Worm (Caenorhabditis elegans) whole organism, L4 larva: ENCODE results near the gene flp-25.

Source experiments
- D1046.2 ChIP-seq: fragments of 200-800 bp; sonication (Bioruptor generic); IDR thresholded peaks from 2 replicates; pipeline ENCODE4 v1.3.6; 2022; ENCODE audit warnings: missing genetic modification characterization, missing compliant biosample characterization
- F10B5.3 ChIP-seq: sonication (generic microtip); optimal IDR thresholded peaks from 2 replicates; lab custom pipeline; 2016; ENCODE audit warnings: mild to moderate bottlenecking, missing genetic modification characterization, missing compliant biosample characterization
- F26F4.8 ChIP-seq: fragments of 200-800 bp; sonication (Bioruptor generic); conservative IDR thresholded peaks from 2 replicates; pipeline ENCODE4 v1.3.6; 2022; ENCODE audit warnings: missing genetic modification characterization, missing compliant biosample characterization
- F37D6.2 ChIP-seq: sonication (generic microtip); optimal IDR thresholded peaks from 2 replicates; lab custom pipeline; 2016; ENCODE audit warnings: mild to moderate bottlenecking, missing genetic modification characterization, missing compliant biosample characterization
- F49E8.2 ChIP-seq: sonication (generic microtip); optimal IDR thresholded peaks from 2 replicates; lab custom pipeline; 2016; ENCODE audit warnings: missing compliant biosample characterization, mild to moderate bottlenecking, missing genetic modification characterization, borderline replicate concordance
- R02D3.7 ChIP-seq: fragments of 150-350 bp; sonication (generic microtip); optimal IDR thresholded peaks from 3 replicates; lab custom pipeline; 2014; ENCODE audit warnings: missing biosample characterization, missing genetic modification characterization
- T20F7.1 ChIP-seq: fragments of 200-800 bp; sonication (Bioruptor generic); optimal IDR thresholded peaks from 2 replicates; lab custom pipeline; 2018; ENCODE audit warnings: mild to moderate bottlenecking, missing genetic modification characterization, missing compliant biosample characterization
- Y105C5A.15 ChIP-seq: fragments of 200-800 bp; sonication (Bioruptor generic); IDR thresholded peaks from 2 replicates; pipeline ENCODE4 v1.3.6; 2022; ENCODE audit warnings: missing genetic modification characterization, missing compliant biosample characterization
- aha-1 ChIP-seq: fragments of 150-350 bp; peaks from one replicate; lab custom pipeline; 2014; ENCODE audit warnings: missing biosample characterization, missing genetic modification characterization
- aly-2 ChIP-seq: sonication (generic microtip); optimal IDR thresholded peaks from 2 replicates; lab custom pipeline; 2018; ENCODE audit warnings: missing biosample characterization, missing genetic modification characterization
- ceh-44 ChIP-seq: fragments of 200-800 bp; sonication (Bioruptor generic); IDR thresholded peaks from 2 replicates; pipeline ENCODE4 v1.3.6; 2022; ENCODE audit warnings: missing genetic modification reagents, missing genetic modification characterization, missing compliant biosample characterization
- ceh-62 ChIP-seq: sonication (generic microtip); optimal IDR thresholded peaks from 2 replicates; lab custom pipeline; 2017; ENCODE audit warnings: missing biosample characterization, missing genetic modification characterization
- ceh-82 ChIP-seq: sonication (generic microtip); optimal IDR thresholded peaks from 2 replicates; lab custom pipeline; 2017; ENCODE audit warnings: missing biosample characterization, missing genetic modification characterization
- ces-1 ChIP-seq: fragments of 150-350 bp; sonication (generic microtip); optimal IDR thresholded peaks from 4 replicates; lab custom pipeline; 2014; ENCODE audit warnings: missing biosample characterization, missing genetic modification reagents, missing genetic modification characterization
- cey-2 ChIP-seq: sonication (generic microtip); optimal IDR thresholded peaks from 3 replicates; lab custom pipeline; 2017; ENCODE audit warnings: missing genetic modification characterization, mild to moderate bottlenecking, missing compliant biosample characterization, antibody characterized with exemption, borderline replicate concordance; ENCODE audit not compliant: insufficient read depth
- daf-16 ChIP-seq, 3 experiments: sonication (generic microtip); optimal IDR thresholded peaks; 2 replicates each; lab custom pipeline; 2016 to 2017; ENCODE audit warnings: missing genetic modification characterization in 3 of 3, missing genetic modification reagents in 3 of 3, mild to moderate bottlenecking in 2 of 3, missing compliant biosample characterization in 2 of 3, missing biosample characterization in 1 of 3, moderate library complexity in 1 of 3
- daf-19 ChIP-seq: fragments of 200-800 bp; sonication (Bioruptor generic); conservative IDR thresholded peaks from 2 replicates; pipeline ENCODE4 v1.3.6; 2022; ENCODE audit warnings: missing genetic modification characterization, missing compliant biosample characterization
- dmd-6 ChIP-seq: fragments of 200-800 bp; sonication (Bioruptor generic); IDR thresholded peaks from 2 replicates; pipeline ENCODE4 v1.3.6; 2022; ENCODE audit warnings: missing genetic modification reagents, missing genetic modification characterization, missing compliant biosample characterization
- dmd-9 ChIP-seq: fragments of 200-800 bp; sonication (Bioruptor generic); IDR thresholded peaks from 2 replicates; pipeline ENCODE4 v1.3.6; 2022; ENCODE audit warnings: missing genetic modification reagents, missing genetic modification characterization, missing compliant biosample characterization
- dve-1 ChIP-seq: sonication (generic microtip); optimal IDR thresholded peaks from 2 replicates; lab custom pipeline; 2017; ENCODE audit warnings: antibody characterized with exemption, mild to moderate bottlenecking, missing genetic modification characterization, missing compliant biosample characterization; ENCODE audit not compliant: insufficient read depth
- egl-27 ChIP-seq: sonication (generic microtip); optimal IDR thresholded peaks from 3 replicates; lab custom pipeline; 2017; ENCODE audit warnings: missing biosample characterization, missing genetic modification reagents, missing genetic modification characterization
- egl-43 ChIP-seq: fragments of 200-800 bp; sonication (Bioruptor generic); IDR thresholded peaks from 2 replicates; pipeline ENCODE4 v1.3.6; 2022; ENCODE audit warnings: missing genetic modification reagents, missing genetic modification characterization, missing compliant biosample characterization
- gei-8 ChIP-seq: fragments of 200-800 bp; sonication (Bioruptor generic); optimal IDR thresholded peaks from 2 replicates; lab custom pipeline; 2018; ENCODE audit warnings: mild to moderate bottlenecking, missing genetic modification characterization, missing compliant biosample characterization
- hlh-11 ChIP-seq: fragments of 200-800 bp; sonication (Bioruptor generic); optimal IDR thresholded peaks from 2 replicates; lab custom pipeline; 2018; ENCODE audit warnings: mild to moderate bottlenecking, missing genetic modification characterization, missing compliant biosample characterization
- hlh-30 ChIP-seq: sonication (generic microtip); optimal IDR thresholded peaks from 2 replicates; lab custom pipeline; 2017; ENCODE audit warnings: antibody characterized with exemption, mild to moderate bottlenecking, missing genetic modification characterization, missing compliant biosample characterization; ENCODE audit not compliant: insufficient read depth
- hmg-1.1 ChIP-seq: fragments of 200-800 bp; sonication (Bioruptor generic); IDR thresholded peaks from 2 replicates; pipeline ENCODE4 v1.3.6; 2022; ENCODE audit warnings: missing genetic modification reagents, missing genetic modification characterization, missing compliant biosample characterization
- lim-7 ChIP-seq: fragments of 200-800 bp; sonication (Bioruptor generic); IDR thresholded peaks from 2 replicates; pipeline ENCODE4 v1.3.6; 2022; ENCODE audit warnings: missing genetic modification characterization, missing compliant biosample characterization
- lin-15B ChIP-seq: fragments of 150-350 bp; sonication (generic microtip); optimal IDR thresholded peaks from 3 replicates; lab custom pipeline; 2014; ENCODE audit warnings: missing biosample characterization, missing genetic modification characterization
- lin-38 ChIP-seq: fragments of 200-800 bp; sonication (Bioruptor generic); IDR thresholded peaks from 2 replicates; pipeline ENCODE4 v1.3.6; 2022; ENCODE audit warnings: missing genetic modification reagents, missing genetic modification characterization, missing compliant biosample characterization
- lin-39 ChIP-seq: fragments of 150-350 bp; optimal IDR thresholded peaks from 2 replicates; lab custom pipeline; 2014; ENCODE audit warnings: missing biosample characterization, missing genetic modification reagents, missing genetic modification characterization
- madf-9 ChIP-seq: fragments of 200-800 bp; sonication (Bioruptor generic); conservative IDR thresholded peaks from 2 replicates; pipeline ENCODE4 v1.3.6; 2022; ENCODE audit warnings: missing genetic modification reagents, missing genetic modification characterization, missing compliant biosample characterization
- mep-1 ChIP-seq: fragments of 150-350 bp; sonication (generic microtip); optimal IDR thresholded peaks from 3 replicates; lab custom pipeline; 2014; ENCODE audit warnings: missing biosample characterization, missing genetic modification characterization
- mes-2 ChIP-seq: sonication (generic microtip); optimal IDR thresholded peaks from 2 replicates; lab custom pipeline; 2016; ENCODE audit warnings: missing genotype, mild to moderate bottlenecking, missing genetic modification characterization, missing compliant biosample characterization; ENCODE audit not compliant: poor library complexity, severe bottlenecking
- nhr-102 ChIP-seq: sonication (generic microtip); optimal IDR thresholded peaks from 2 replicates; lab custom pipeline; 2016; ENCODE audit warnings: mild to moderate bottlenecking, missing genetic modification characterization, moderate library complexity, missing compliant biosample characterization
- nhr-111 ChIP-seq: fragments of 200-800 bp; sonication (Bioruptor generic); optimal IDR thresholded peaks from 2 replicates; lab custom pipeline; 2018; ENCODE audit warnings: mild to moderate bottlenecking, missing genetic modification characterization, missing compliant biosample characterization
- nhr-28 ChIP-seq: fragments of 150-350 bp; optimal IDR thresholded peaks from 2 replicates; lab custom pipeline; 2014; ENCODE audit warnings: missing biosample characterization, missing genetic modification characterization
- nhr-48 ChIP-seq: sonication (generic microtip); optimal IDR thresholded peaks from 2 replicates; lab custom pipeline; 2016; ENCODE audit warnings: mild to moderate bottlenecking, missing genetic modification characterization, missing compliant biosample characterization
- nhr-6 ChIP-seq: fragments of 150-350 bp; optimal IDR thresholded peaks from 2 replicates; lab custom pipeline; 2014; ENCODE audit warnings: missing biosample characterization, missing genetic modification characterization
- nhr-76 ChIP-seq: fragments of 150-350 bp; optimal IDR thresholded peaks from 2 replicates; lab custom pipeline; 2014; ENCODE audit warnings: missing biosample characterization, missing genetic modification characterization
- pha-4 ChIP-seq, 2 experiments: fragments of 150-350 bp in 1 of 2; fragments of 200-800 bp in 1 of 2; sonication (Bioruptor generic) in 1 of 2; IDR thresholded peaks in 1 of 2; optimal IDR thresholded peaks in 1 of 2; 2 replicates each; pipeline versions ENCODE4 v1.3.6 to Lab custom; 2014 to 2022; ENCODE audit warnings: missing genetic modification characterization in 2 of 2, missing genetic modification reagents in 2 of 2, missing biosample characterization in 1 of 2, missing compliant biosample characterization in 1 of 2
- pqm-1 ChIP-seq: sonication (generic microtip); optimal IDR thresholded peaks from 2 replicates; lab custom pipeline; 2017; ENCODE audit warnings: missing biosample characterization, missing genetic modification characterization
- saeg-2 ChIP-seq: fragments of 200-800 bp; sonication (Bioruptor generic); IDR thresholded peaks from 2 replicates; pipeline ENCODE4 v1.3.6; 2022; ENCODE audit warnings: missing genetic modification reagents, missing genetic modification characterization, missing compliant biosample characterization
- set-16 ChIP-seq: fragments of 200-800 bp; sonication (Bioruptor generic); IDR thresholded peaks from 2 replicates; pipeline ENCODE4 v1.3.6; 2022; ENCODE audit warnings: missing genetic modification reagents, missing genetic modification characterization, missing compliant biosample characterization
- snpc-4 ChIP-seq: fragments of 150-350 bp; optimal IDR thresholded peaks from 2 replicates; lab custom pipeline; 2014; ENCODE audit warnings: missing biosample characterization, missing genetic modification characterization
- tra-1 ChIP-seq: fragments of 200-800 bp; sonication (Bioruptor generic); IDR thresholded peaks from 2 replicates; pipeline ENCODE4 v1.3.6; 2022; ENCODE audit warnings: missing genetic modification reagents, missing genetic modification characterization, missing compliant biosample characterization
- unc-39 ChIP-seq: sonication (generic microtip); optimal IDR thresholded peaks from 2 replicates; lab custom pipeline; 2017; ENCODE audit warnings: missing biosample characterization, missing genetic modification characterization

The flp-25 gene

ce11 chrIII:9361228-9361627, at the start of gene flp-25:
Gene flp-25, plus strand, starts transcription at chrIII:9361528.
- TF ChIP-seq aha-1 (tag; lab: Kevin White, UChicago) (peak; percentile 80), saeg-2 (no peak)

- TF ChIP-seq pqm-1 (tag; lab: Kevin White, UChicago) (peak; percentile 15), hlh-30 (tag; lab: Kevin White, UChicago) (peak; percentile 0), cey-2 (tag; lab: Kevin White, UChicago) (no peak), aly-2 (tag; lab: Kevin White, UChicago) (no peak), ces-1 (GFP tag; lab: Kevin White, UChicago) (no peak), nhr-28 (peak; percentile 88)
Observed at ce11 chrIII:9314476-9314875, 46.9 kb upstream of the flp-25 start, which contains the start of gene C40H1.8. Gene C40H1.8, plus strand, starts transcription at chrIII:9314717.

- TF ChIP-seq gei-8 (GFP tag; lab: Kevin White, UChicago) = no peak
- TF ChIP-seq F49E8.2 = no peak
- no peak for TF ChIP-seq hmg-1.1 (GFP tag; lab: Robert Waterston, UW)
- TF ChIP-seq snpc-4 (tag; lab: Kevin White, UChicago) = no peak
- peak; percentile 58 for TF ChIP-seq dmd-6 (GFP tag; lab: Robert Waterston, UW)
- no peak for TF ChIP-seq Y105C5A.15
- TF ChIP-seq lin-39 (tag; lab: Kevin White, UChicago) = no peak
- TF ChIP-seq nhr-48 (tag; lab: Kevin White, UChicago) = no peak
- TF ChIP-seq hlh-11 (tag; lab: Kevin White, UChicago) = no peak
- TF ChIP-seq aly-2 (tag; lab: Kevin White, UChicago) = no peak
- TF ChIP-seq nhr-111 (GFP tag; lab: Kevin White, UChicago) = no peak
- no peak for TF ChIP-seq F37D6.2
- no peak for TF ChIP-seq lin-15B (tag; lab: Kevin White, UChicago)
- no peak for TF ChIP-seq daf-16 (GFP tag; optimal IDR thresholded peaks at IDR 0.05; lab: Kevin White, UChicago)
- peak; percentile 56 for TF ChIP-seq daf-16 (tag; optimal IDR thresholded peaks at IDR 0.05; lab: Kevin White, UChicago)
- TF ChIP-seq cey-2 (tag; lab: Kevin White, UChicago) = no peak
- no peak for TF ChIP-seq dmd-9 (GFP tag; lab: Robert Waterston, UW)
- no peak for TF ChIP-seq T20F7.1 (GFP tag; lab: Kevin White, UChicago)
- no peak for TF ChIP-seq R02D3.7
- no peak for TF ChIP-seq lin-38
- no peak for TF ChIP-seq nhr-6 (tag; lab: Kevin White, UChicago)
- TF ChIP-seq unc-39 (tag; lab: Kevin White, UChicago) = no peak
- no peak for TF ChIP-seq pha-4 (GFP tag; IDR thresholded peaks at IDR 0.05; lab: Robert Waterston, UW)
- TF ChIP-seq pha-4 (tag; optimal IDR thresholded peaks at IDR 0.05; lab: Kevin White, UChicago) = no peak
- peak; percentile 1 for TF ChIP-seq mep-1 (tag; lab: Kevin White, UChicago)
- TF ChIP-seq ceh-62 (tag; lab: Kevin White, UChicago) = no peak
- TF ChIP-seq lim-7 (GFP tag; lab: Robert Waterston, UW) = no peak
- no peak for TF ChIP-seq daf-19 (GFP tag; lab: Robert Waterston, UW)
- no peak for TF ChIP-seq F10B5.3 (tag; lab: Kevin White, UChicago)
- no peak for TF ChIP-seq nhr-76
- no peak for TF ChIP-seq egl-27
- no peak for TF ChIP-seq D1046.2 (GFP tag; lab: Robert Waterston, UW)
- peak; percentile 50 for TF ChIP-seq dve-1 (tag; lab: Kevin White, UChicago)
- no peak for TF ChIP-seq ceh-82 (tag; lab: Kevin White, UChicago)
- no peak for TF ChIP-seq F26F4.8 (GFP tag; lab: Robert Waterston, UW)
- no peak for TF ChIP-seq nhr-102
- TF ChIP-seq ceh-44 (GFP tag; lab: Robert Waterston, UW) = no peak
- TF ChIP-seq mes-2 (tag; lab: Kevin White, UChicago) = no peak
- 0 out of 2 replicates have a peak, but pooled peaks have one; percentile 40 for TF ChIP-seq tra-1 (GFP tag; lab: Robert Waterston, UW)
- no peak for TF ChIP-seq set-16 (GFP tag; lab: Robert Waterston, UW)
- TF ChIP-seq ces-1 (GFP tag; lab: Kevin White, UChicago) = no peak
- no peak for TF ChIP-seq madf-9 (GFP tag; lab: Robert Waterston, UW)
- TF ChIP-seq egl-43 (GFP tag; lab: Robert Waterston, UW) = no peak
Observed at ce11 chrIII:9315180-9315579, 46.1 kb upstream of the flp-25 start.
